Worm (Caenorhabditis elegans) whole organism, L2 larva: ENCODE results near the gene srg-22.

ENCODE experiments used
- F13H6.1 ChIP-seq: sonication (generic microtip); optimal IDR thresholded peaks from 2 replicates; lab custom pipeline; 2016; ENCODE audit warnings: missing genetic modification characterization, missing compliant biosample characterization
- R02D3.7 ChIP-seq: fragments of 150-350 bp; optimal IDR thresholded peaks from 2 replicates; lab custom pipeline; 2014; ENCODE audit warnings: missing biosample characterization, missing genetic modification characterization
- Y55F3AM.14 ChIP-seq: fragments of 200-800 bp; sonication (Bioruptor generic); optimal IDR thresholded peaks from 2 replicates; lab custom pipeline; 2018; ENCODE audit warnings: mild to moderate bottlenecking, missing genetic modification characterization, missing compliant biosample characterization
- ZK546.5 ChIP-seq: sonication (generic microtip); optimal IDR thresholded peaks from 2 replicates; lab custom pipeline; 2017; ENCODE audit warnings: missing biosample characterization, missing genetic modification characterization
- aly-2 ChIP-seq: fragments of 150-350 bp; optimal IDR thresholded peaks from 2 replicates; lab custom pipeline; 2014; ENCODE audit warnings: missing biosample characterization, missing genetic modification characterization
- ama-1 ChIP-seq: fragments of 150-350 bp; optimal IDR thresholded peaks from 2 replicates; lab custom pipeline; 2018; ENCODE audit warnings: inconsistent platforms
- blmp-1 ChIP-seq: sonication (generic microtip); optimal IDR thresholded peaks from 2 replicates; lab custom pipeline; 2017; ENCODE audit warnings: missing genetic modification characterization, mild to moderate bottlenecking, missing compliant biosample characterization, antibody characterized with exemption, moderate library complexity; ENCODE audit not compliant: insufficient read depth
- ceh-16 ChIP-seq: fragments of 150-350 bp; optimal IDR thresholded peaks from 2 replicates; lab custom pipeline; 2014; ENCODE audit warnings: missing biosample characterization, missing genetic modification characterization
- ceh-82 ChIP-seq: fragments of 150-350 bp; optimal IDR thresholded peaks from 2 replicates; lab custom pipeline; 2014; ENCODE audit warnings: missing biosample characterization, missing genetic modification characterization
- egl-27 ChIP-seq: sonication (generic microtip); optimal IDR thresholded peaks from 3 replicates; lab custom pipeline; 2017; ENCODE audit warnings: missing biosample characterization, missing genetic modification reagents, missing genetic modification characterization
- elt-1 ChIP-seq: fragments of 150-350 bp; optimal IDR thresholded peaks from 2 replicates; lab custom pipeline; 2014; ENCODE audit warnings: missing biosample characterization, missing genetic modification characterization
- elt-3 ChIP-seq: sonication (generic microtip); optimal IDR thresholded peaks from 2 replicates; lab custom pipeline; 2017; ENCODE audit warnings: missing biosample characterization, missing genetic modification characterization
- fos-1 ChIP-seq: fragments of 150-350 bp; optimal IDR thresholded peaks from 2 replicates; lab custom pipeline; 2014; ENCODE audit warnings: missing biosample characterization, missing genetic modification characterization
- gmeb-1 ChIP-seq: fragments of 150-350 bp; optimal IDR thresholded peaks from 2 replicates; lab custom pipeline; 2014; ENCODE audit warnings: missing biosample characterization, missing genetic modification characterization
- lin-13 ChIP-seq: fragments of 150-350 bp; optimal IDR thresholded peaks from 2 replicates; lab custom pipeline; 2014; ENCODE audit warnings: missing biosample characterization, missing genetic modification reagents, missing genetic modification characterization
- lin-39 ChIP-seq: fragments of 150-350 bp; optimal IDR thresholded peaks from 2 replicates; lab custom pipeline; 2014; ENCODE audit warnings: missing biosample characterization, missing genetic modification reagents, missing genetic modification characterization
- lsy-2 ChIP-seq, 2 experiments: fragments of 150-350 bp in 1 of 2; sonication (generic microtip) in 1 of 2; optimal IDR thresholded peaks; 2 replicates each; lab custom pipeline; 2014 to 2017; ENCODE audit warnings: missing biosample characterization in 2 of 2, missing genetic modification characterization in 2 of 2
- mab-5 ChIP-seq: fragments of 150-350 bp; optimal IDR thresholded peaks from 2 replicates; lab custom pipeline; 2014; ENCODE audit warnings: missing biosample characterization, missing genetic modification characterization
- mbf-1 ChIP-seq: sonication (generic microtip); optimal IDR thresholded peaks from 2 replicates; lab custom pipeline; 2017; ENCODE audit warnings: missing biosample characterization, missing genetic modification characterization
- mdl-1 ChIP-seq, 2 experiments: fragments of 150-350 bp in 1 of 2; sonication (generic microtip) in 1 of 2; optimal IDR thresholded peaks; 2 replicates each; lab custom pipeline; 2017; ENCODE audit warnings: missing biosample characterization in 2 of 2, missing genetic modification characterization in 2 of 2
- nhr-10 ChIP-seq: sonication (generic microtip); optimal IDR thresholded peaks from 2 replicates; lab custom pipeline; 2017; ENCODE audit warnings: missing biosample characterization, missing genetic modification characterization
- nhr-11 ChIP-seq: fragments of 150-350 bp; optimal IDR thresholded peaks from 2 replicates; lab custom pipeline; 2014; ENCODE audit warnings: missing biosample characterization, missing genetic modification characterization
- nhr-12 ChIP-seq: fragments of 150-350 bp; optimal IDR thresholded peaks from 2 replicates; lab custom pipeline; 2014; ENCODE audit warnings: missing biosample characterization, missing genetic modification characterization
- nhr-237 ChIP-seq: fragments of 150-350 bp; optimal IDR thresholded peaks from 2 replicates; lab custom pipeline; 2014; ENCODE audit warnings: missing biosample characterization, missing genetic modification characterization
- nhr-25 ChIP-seq: fragments of 150-350 bp; sonication (generic microtip); optimal IDR thresholded peaks from 3 replicates; lab custom pipeline; 2014; ENCODE audit warnings: missing biosample characterization, missing genetic modification characterization
- nhr-6 ChIP-seq: fragments of 150-350 bp; optimal IDR thresholded peaks from 2 replicates; lab custom pipeline; 2014; ENCODE audit warnings: missing biosample characterization, missing genetic modification characterization
- nhr-77 ChIP-seq: fragments of 150-350 bp; optimal IDR thresholded peaks from 2 replicates; lab custom pipeline; 2014; ENCODE audit warnings: missing biosample characterization, missing genetic modification characterization
- peb-1 ChIP-seq: fragments of 150-350 bp; optimal IDR thresholded peaks from 2 replicates; lab custom pipeline; 2014; ENCODE audit warnings: missing biosample characterization, missing genetic modification characterization
- sem-4 ChIP-seq: fragments of 150-350 bp; optimal IDR thresholded peaks from 2 replicates; lab custom pipeline; 2014; ENCODE audit warnings: missing biosample characterization, missing genetic modification reagents, missing genetic modification characterization
- skn-1 ChIP-seq: sonication (generic microtip); optimal IDR thresholded peaks from 2 replicates; lab custom pipeline; 2017; ENCODE audit warnings: missing biosample characterization, missing genetic modification characterization
- snpc-4 ChIP-seq: fragments of 150-350 bp; optimal IDR thresholded peaks from 2 replicates; lab custom pipeline; 2014; ENCODE audit warnings: missing biosample characterization, missing genetic modification characterization
- unc-39 ChIP-seq: fragments of 150-350 bp; optimal IDR thresholded peaks from 2 replicates; lab custom pipeline; 2014; ENCODE audit warnings: missing biosample characterization, missing genetic modification characterization
- unc-55 ChIP-seq: fragments of 150-350 bp; sonication (generic microtip); optimal IDR thresholded peaks from 3 replicates; lab custom pipeline; 2014; ENCODE audit warnings: missing biosample characterization, missing genetic modification reagents, missing genetic modification characterization
- unc-62 ChIP-seq: fragments of 150-350 bp; optimal IDR thresholded peaks from 2 replicates; lab custom pipeline; 2014; ENCODE audit warnings: missing biosample characterization, missing genetic modification reagents, missing genetic modification characterization
- ztf-1 ChIP-seq: fragments of 200-800 bp; sonication (Bioruptor generic); conservative IDR thresholded peaks from 2 replicates; pipeline ENCODE4 v1.3.6; 2022; ENCODE audit warnings: missing genetic modification characterization, missing compliant biosample characterization
- ztf-11 ChIP-seq: sonication (generic microtip); optimal IDR thresholded peaks from 2 replicates; lab custom pipeline; 2017; ENCODE audit warnings: missing biosample characterization, missing genetic modification characterization
- ztf-4 ChIP-seq: fragments of 150-350 bp; optimal IDR thresholded peaks from 2 replicates; lab custom pipeline; 2014; ENCODE audit warnings: missing biosample characterization, missing genetic modification characterization

Gene srg-22

DNA sequence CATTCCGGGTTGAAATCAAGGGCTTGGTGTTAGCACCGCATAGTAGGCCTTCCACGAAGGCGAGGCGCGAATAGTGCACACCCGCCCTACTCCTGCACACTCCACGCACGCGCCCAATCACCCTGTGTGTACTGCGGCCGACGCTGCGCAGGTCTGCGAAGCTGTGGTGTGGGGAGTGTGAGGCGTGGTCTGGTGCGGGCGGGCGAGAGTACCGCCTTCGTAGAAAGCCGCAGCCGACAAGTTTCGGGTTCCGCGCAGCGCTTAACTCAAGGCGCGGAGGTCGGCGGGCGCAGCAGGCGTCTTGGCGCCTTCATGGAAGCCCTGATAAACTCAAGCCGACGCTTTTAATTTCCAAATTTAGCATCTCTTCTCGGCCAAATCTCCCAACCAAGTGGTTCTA, 14.8 kb upstream of the srg-22 start:
- TF ChIP-seq elt-3 (tag; lab: Kevin White, UChicago) (no peak), nhr-237 (tag; lab: Kevin White, UChicago) (no peak), F13H6.1 (no peak)
- TF ChIP-seq, all 48 proteins: peak for 0

DNA sequence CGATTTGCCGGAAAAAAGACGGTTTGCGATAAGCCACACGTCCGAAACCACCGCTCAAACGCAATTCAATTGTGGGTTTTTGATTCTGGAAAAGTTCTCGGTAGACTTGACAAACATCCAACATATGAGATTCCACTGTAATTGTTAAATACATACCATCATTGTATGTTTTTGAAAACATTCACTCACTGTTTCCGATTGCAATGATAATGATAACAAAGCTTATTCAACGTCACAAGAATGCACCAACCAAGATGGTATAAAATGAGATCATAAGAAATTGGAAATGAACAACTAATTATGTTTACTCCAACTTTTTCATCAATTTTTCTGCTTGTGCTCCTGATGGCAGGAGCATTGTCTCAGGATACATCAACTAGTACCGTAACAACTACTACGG, 12.5 kb upstream of the srg-22 start, which contains the start of gene clec-122:
clec-122 (plus strand) TSS at position 301 of the 400 bp plus-strand sequence.
- TF ChIP-seq unc-62 (GFP tag; lab: Kevin White, UChicago) (no peak), mbf-1 (no peak), nhr-11 (tag; lab: Kevin White, UChicago) (no peak), blmp-1 (tag; lab: Kevin White, UChicago) (no peak), ceh-16 (tag; lab: Kevin White, UChicago) (no peak), fos-1 (tag; lab: Kevin White, UChicago) (no peak), ceh-82 (tag; lab: Kevin White, UChicago) (no peak), ZK546.5 (tag; lab: Kevin White, UChicago) (no peak), unc-39 (no peak), ztf-11 (tag; lab: Kevin White, UChicago) (no peak), skn-1 (tag; lab: Kevin White, UChicago) (no peak), nhr-25 (tag; lab: Kevin White, UChicago) (no peak), R02D3.7 (tag; lab: Kevin White, UChicago) (no peak), nhr-77 (tag; lab: Kevin White, UChicago) (no peak), snpc-4 (no peak), peb-1 (tag; lab: Kevin White, UChicago) (no peak), ztf-1 (no peak), nhr-12 (no peak)

DNA sequence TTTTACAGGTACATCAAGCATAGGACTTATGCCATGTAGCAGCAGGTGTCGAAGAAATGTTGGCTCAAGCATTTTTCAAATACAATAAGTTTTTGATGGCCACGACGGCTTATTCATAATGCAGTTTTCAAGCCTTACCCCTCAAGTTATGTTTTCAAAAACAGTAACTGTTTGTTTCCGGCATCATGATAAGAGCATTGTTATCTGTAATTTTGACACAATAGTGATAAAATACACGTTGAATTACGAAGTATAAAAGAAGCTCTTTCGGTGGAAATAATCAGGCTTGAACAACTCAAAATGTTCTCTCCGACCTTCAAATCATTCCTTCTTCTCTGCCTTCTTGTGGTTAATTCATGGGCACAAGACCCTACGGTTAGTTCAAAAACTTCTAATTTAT, 8.8 kb upstream of the srg-22 start, which contains the start of gene clec-121:
clec-121 (plus strand) TSS at position 301 of the 400 bp plus-strand sequence.
- TF ChIP-seq lin-39 (tag; lab: Kevin White, UChicago) (no peak), ama-1 (lab: Kevin White, UChicago) (no peak), peb-1 (tag; lab: Kevin White, UChicago) (no peak), elt-1 (tag; lab: Kevin White, UChicago) (no peak), Y55F3AM.14 (GFP tag; lab: Kevin White, UChicago) (no peak), lin-13 (GFP tag; lab: Kevin White, UChicago) (no peak), mdl-1 (tag; optimal IDR thresholded peaks at IDR 0.05; lab: Kevin White, UChicago) (no peak)

DNA sequence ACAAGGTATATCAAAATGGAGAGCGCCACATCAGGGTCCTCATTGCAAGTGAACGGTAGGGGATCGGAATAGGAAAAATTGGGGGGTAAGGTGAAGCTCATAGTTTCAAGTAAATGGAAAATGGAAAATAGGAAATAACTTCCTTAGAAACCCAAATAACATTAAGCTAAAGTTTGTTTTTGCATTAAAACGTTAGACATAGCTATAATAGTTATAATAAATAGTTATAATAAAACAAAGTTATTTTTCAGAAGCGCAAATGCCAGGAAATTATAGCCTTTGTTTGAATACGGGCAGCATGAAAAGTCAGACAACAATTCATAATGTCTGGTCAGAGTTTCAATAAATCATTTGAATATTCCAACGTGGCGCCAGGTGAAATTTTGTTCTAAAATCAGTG, 7.3 kb upstream of the srg-22 start, which contains the start of gene srg-24:
srg-24 (minus strand) TSS at position 101 of the 400 bp plus-strand sequence.
- no peak for TF ChIP-seq gmeb-1
- no peak for TF ChIP-seq ztf-1
- no peak for TF ChIP-seq R02D3.7 (tag; lab: Kevin White, UChicago)
- TF ChIP-seq unc-55 = no peak
- TF ChIP-seq egl-27 (tag; lab: Kevin White, UChicago) = no peak
- no peak for TF ChIP-seq nhr-6 (tag; lab: Kevin White, UChicago)
- no peak for TF ChIP-seq snpc-4
- TF ChIP-seq mbf-1 = no peak
- TF ChIP-seq elt-3 (tag; lab: Kevin White, UChicago) = no peak
- TF ChIP-seq aly-2 (tag; lab: Kevin White, UChicago) = no peak
- no peak for TF ChIP-seq nhr-237 (tag; lab: Kevin White, UChicago)
- TF ChIP-seq ama-1 (lab: Kevin White, UChicago) = no peak
- TF ChIP-seq lsy-2 (tag; optimal IDR thresholded peaks at IDR 0.05; lab: Kevin White, UChicago) = no peak
- TF ChIP-seq nhr-10 (tag; lab: Kevin White, UChicago) = no peak
- no peak for TF ChIP-seq blmp-1 (tag; lab: Kevin White, UChicago)
- no peak for TF ChIP-seq sem-4
- TF ChIP-seq nhr-11 (tag; lab: Kevin White, UChicago) = no peak
- no peak for TF ChIP-seq Y55F3AM.14 (GFP tag; lab: Kevin White, UChicago)
- TF ChIP-seq ztf-4 (tag; lab: Kevin White, UChicago) = no peak

DNA sequence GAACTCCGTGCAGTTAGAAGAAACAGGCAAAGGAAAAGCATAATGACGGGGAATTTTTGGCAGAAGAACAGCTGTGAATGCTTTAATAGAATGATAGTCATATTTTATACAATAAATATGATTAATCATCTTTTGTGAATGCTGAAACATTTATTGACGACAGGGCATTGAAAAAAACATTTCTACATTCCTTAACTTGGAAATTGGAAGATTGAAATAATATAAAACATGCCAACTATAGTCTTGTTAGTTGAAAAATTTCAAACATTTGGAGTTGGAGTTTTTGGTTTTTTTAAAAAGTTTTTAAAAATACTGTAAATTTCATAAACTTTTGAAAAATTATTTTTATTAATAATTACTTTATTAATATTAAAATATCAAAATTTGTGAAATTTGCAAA, 3.6 kb upstream of the srg-22 start, which contains the start of gene Y25C1A.14:
Y25C1A.14 (minus strand) TSS at position 101 of the 400 bp plus-strand sequence.
- TF ChIP-seq mab-5 (tag; lab: Kevin White, UChicago) (no peak), nhr-77 (tag; lab: Kevin White, UChicago) (no peak)
- TF ChIP-seq, all 48 proteins: peak for 0
